ENCODE assay signal across 1 fruit fly cellular context in genomic region chr2L:19335052-19335451, dm6.
TF ChIP-seq lines count a peak whose summit lies in the region.

No protein-coding gene starts in this region.

TF ChIP-seq in whole organism, embryonic, 481 proteins besides CTCF, POLR2A, EP300 and RAD21 (continued from another document and continues in another):
- TF ChIP-seq Dek (tag; optimal IDR thresholded peaks at IDR 0.05; lab: Kevin White, UChicago) (no peak), CG1647 (GFP tag; optimal IDR thresholded peaks at IDR 0.05; lab: Kevin White, UChicago) (no peak), fd102C (GFP tag; optimal IDR thresholded peaks at IDR 0.05; lab: Kevin White, UChicago) (peak; percentile 70), Hand (GFP tag; optimal IDR thresholded peaks at IDR 0.05; lab: Kevin White, UChicago) (peak; percentile 44), Chrac-16 (GFP tag; optimal IDR thresholded peaks at IDR 0.05; lab: Kevin White, UChicago) (peak; percentile 65), Jarid2 (GFP tag; optimal IDR thresholded peaks at IDR 0.05; lab: Kevin White, UChicago) (no peak), CG11696 (GFP tag; IDR thresholded peaks at IDR 0.05; lab: Robert Waterston, UW) (no peak), CG10979 (tag; optimal IDR thresholded peaks at IDR 0.05; lab: Kevin White, UChicago) (peak; percentile 78), gem (tag; optimal IDR thresholded peaks at IDR 0.05; lab: Kevin White, UChicago) (peak; percentile 79), insv (GFP tag; optimal IDR thresholded peaks at IDR 0.05; lab: Kevin White, UChicago) (no peak), CG2202 (tag; optimal IDR thresholded peaks at IDR 0.05; lab: Kevin White, UChicago) (peak; percentile 47), yki (optimal IDR thresholded peaks at IDR 0.05; lab: Kevin White, UChicago) (no peak), CG30431 (GFP tag; optimal IDR thresholded peaks at IDR 0.05; lab: Kevin White, UChicago) (peak; percentile 47), Sox100B (GFP tag; optimal IDR thresholded peaks at IDR 0.05; lab: Kevin White, UChicago) (peak; percentile 52), Rfx (GFP tag; IDR thresholded peaks at IDR 0.05; lab: Robert Waterston, UW) (peak; percentile 44), CG7271 (tag; optimal IDR thresholded peaks at IDR 0.05; lab: Kevin White, UChicago) (peak; percentile 62), chinmo (GFP tag; IDR thresholded peaks at IDR 0.05; lab: Robert Waterston, UW; ENCODE audit: partially characterized antibody) (no peak), CG16813 (GFP tag; IDR thresholded peaks at IDR 0.05; lab: Robert Waterston, UW; ENCODE audit: partially characterized antibody) (no peak), grau (tag; optimal IDR thresholded peaks at IDR 0.05; lab: Kevin White, UChicago) (peak; percentile 67), CG32532 (GFP tag; IDR thresholded peaks at IDR 0.05; lab: Robert Waterston, UW) (peak; percentile 47), CG5245 (GFP tag; optimal IDR thresholded peaks at IDR 0.05; lab: Kevin White, UChicago) (peak; percentile 43), tll (GFP tag; optimal IDR thresholded peaks at IDR 0.05; lab: Kevin White, UChicago) (no peak), crol (GFP tag; IDR thresholded peaks at IDR 0.05; lab: Robert Waterston, UW) (no peak), bab2 (GFP tag; optimal IDR thresholded peaks at IDR 0.05; lab: Kevin White, UChicago) (peak; percentile 48), slou (GFP tag; optimal IDR thresholded peaks at IDR 0.05; lab: Kevin White, UChicago) (peak; percentile 22), bcd (GFP tag; optimal IDR thresholded peaks at IDR 0.05; lab: Kevin White, UChicago) (peak; percentile 30), CG10267 (tag; optimal IDR thresholded peaks at IDR 0.05; lab: Kevin White, UChicago) (peak; percentile 71), tap (tag; optimal IDR thresholded peaks at IDR 0.05; lab: Kevin White, UChicago) (peak; percentile 55), seq (GFP tag; IDR thresholded peaks at IDR 0.05; lab: Robert Waterston, UW) (0 out of 2 replicates have a peak, but pooled peaks have one; percentile 8), CG6791 (GFP tag; IDR thresholded peaks at IDR 0.05; lab: Robert Waterston, UW; ENCODE audit: partially characterized antibody) (no peak), h (optimal IDR thresholded peaks at IDR 0.05; lab: Kevin White, UChicago) (no peak), chif (GFP tag; optimal IDR thresholded peaks at IDR 0.05; lab: Kevin White, UChicago) (peak; percentile 2 to 70), CG4820 (GFP tag; optimal IDR thresholded peaks at IDR 0.05; lab: Kevin White, UChicago) (peak; percentile 48), ase (GFP tag; IDR thresholded peaks at IDR 0.05; lab: Robert Waterston, UW) (0 out of 3 replicates have a peak, but pooled peaks have one; percentile 43), vvl (GFP tag; IDR thresholded peaks at IDR 0.05; lab: Robert Waterston, UW) (peak; percentile 72), nmo (GFP tag; optimal IDR thresholded peaks at IDR 0.05; lab: Kevin White, UChicago) (peak; percentile 45), lilli (GFP tag; optimal IDR thresholded peaks at IDR 0.05; lab: Kevin White, UChicago) (peak; percentile 52), ara (GFP tag; IDR thresholded peaks at IDR 0.05; lab: Robert Waterston, UW) (peak; percentile 76), CG2678 (tag; optimal IDR thresholded peaks at IDR 0.05; lab: Kevin White, UChicago) (peak; percentile 71), lmd (GFP tag; IDR thresholded peaks at IDR 0.05; lab: Robert Waterston, UW) (peak; percentile 59), croc (GFP tag; conservative IDR thresholded peaks at IDR 0.05; lab: Robert Waterston, UW) (peak; percentile 35; the same call in 1 of the 3 replicates), klu (GFP tag; IDR thresholded peaks at IDR 0.05; lab: Robert Waterston, UW) (0 out of 2 replicates have a peak, but pooled peaks have one; percentile 27), sr (GFP tag; IDR thresholded peaks at IDR 0.05; lab: Robert Waterston, UW) (no peak), CHES-1-like (GFP tag; optimal IDR thresholded peaks at IDR 0.05; lab: Kevin White, UChicago) (peak; percentile 6), Rx (GFP tag; IDR thresholded peaks at IDR 0.05; lab: Robert Waterston, UW) (peak; percentile 36; the same call in 1 of the 2 replicates), Doc3 (GFP tag; IDR thresholded peaks at IDR 0.05; lab: Robert Waterston, UW; ENCODE audit: partially characterized antibody) (no peak), Hmr (GFP tag; optimal IDR thresholded peaks at IDR 0.05; lab: Kevin White, UChicago) (peak; percentile 69), CG31441 (GFP tag; IDR thresholded peaks at IDR 0.05; lab: Robert Waterston, UW) (peak; percentile 69), CG15696 (tag; optimal IDR thresholded peaks at IDR 0.05; lab: Kevin White, UChicago) (peak; percentile 77), CG6689 (GFP tag; IDR thresholded peaks at IDR 0.05; lab: Robert Waterston, UW) (peak; percentile 76), unpg (GFP tag; optimal IDR thresholded peaks at IDR 0.05; lab: Kevin White, UChicago) (peak; percentile 57), CG18619 (GFP tag; optimal IDR thresholded peaks at IDR 0.05; lab: Kevin White, UChicago) (peak; percentile 36), cwo (GFP tag; optimal IDR thresholded peaks at IDR 0.05; lab: Kevin White, UChicago) (peak; percentile 44), gcm (GFP tag; optimal IDR thresholded peaks at IDR 0.05; lab: Kevin White, UChicago) (peak; percentile 18), odd (GFP tag; optimal IDR thresholded peaks at IDR 0.05; lab: Kevin White, UChicago) (peak; percentile 31), Aef1 (GFP tag; IDR thresholded peaks at IDR 0.05; lab: Robert Waterston, UW) (peak; percentile 38; the same call in 2 of the 3 replicates), Pdp1 (GFP tag; optimal IDR thresholded peaks at IDR 0.05; lab: Kevin White, UChicago) (peak; percentile 32 to 48), her (GFP tag; optimal IDR thresholded peaks at IDR 0.05; lab: Kevin White, UChicago) (no peak), CG5180 (GFP tag; optimal IDR thresholded peaks at IDR 0.05; lab: Kevin White, UChicago) (peak; percentile 13), CG17802 (tag; optimal IDR thresholded peaks at IDR 0.05; lab: Kevin White, UChicago) (no peak), stc (GFP tag; IDR thresholded peaks at IDR 0.05; lab: Robert Waterston, UW) (peak; percentile 32; the same call in 1 of the 2 replicates), row (GFP tag; IDR thresholded peaks at IDR 0.05; lab: Robert Waterston, UW) (peak; percentile 70), exex (tag; optimal IDR thresholded peaks at IDR 0.05; lab: Kevin White, UChicago) (no peak), BEAF-32 (GFP tag; optimal IDR thresholded peaks at IDR 0.05; lab: Kevin White, UChicago) (no peak), CG12769 (tag; optimal IDR thresholded peaks at IDR 0.05; lab: Kevin White, UChicago) (no peak), sens-2 (GFP tag; IDR thresholded peaks at IDR 0.05; lab: Robert Waterston, UW) (no peak), H15 (GFP tag; IDR thresholded peaks at IDR 0.05; lab: Robert Waterston, UW) (peak; percentile 55; the same call in 2 of the 3 replicates), CG14014 (GFP tag; IDR thresholded peaks at IDR 0.05; lab: Robert Waterston, UW) (peak; percentile 40; the same call in 1 of the 2 replicates), CG12942 (GFP tag; optimal IDR thresholded peaks at IDR 0.05; lab: Kevin White, UChicago) (peak; percentile 34), pita (GFP tag; optimal IDR thresholded peaks at IDR 0.05; lab: Kevin White, UChicago) (no peak), caup (GFP tag; optimal IDR thresholded peaks at IDR 0.05; lab: Kevin White, UChicago; ENCODE audit: severe bottlenecking) (peak; percentile 37), HLH54F (GFP tag; optimal IDR thresholded peaks at IDR 0.05; lab: Kevin White, UChicago) (peak; percentile 25), fru (optimal IDR thresholded peaks at IDR 0.05; lab: Kevin White, UChicago) (no peak), Sox102F (GFP tag; optimal IDR thresholded peaks at IDR 0.05; lab: Kevin White, UChicago) (peak; percentile 57), vfl (GFP tag; optimal IDR thresholded peaks at IDR 0.05; lab: Kevin White, UChicago) (peak; percentile 2), kah (GFP tag; optimal IDR thresholded peaks at IDR 0.05; lab: Kevin White, UChicago) (no peak), MTF-1 (GFP tag; optimal IDR thresholded peaks at IDR 0.05; lab: Kevin White, UChicago; ENCODE audit: borderline replicate concordance) (peak; percentile 7), CG14667 (GFP tag; IDR thresholded peaks at IDR 0.05; lab: Robert Waterston, UW) (peak; percentile 47; the same call in 1 of the 2 replicates), Atf3 (GFP tag; optimal IDR thresholded peaks at IDR 0.05; lab: Kevin White, UChicago) (peak; percentile 26), Ravus (GFP tag; IDR thresholded peaks at IDR 0.05; lab: Robert Waterston, UW) (peak; percentile 43), E2f1 (GFP tag; IDR thresholded peaks at IDR 0.05; lab: Robert Waterston, UW) (peak; percentile 44), CG12155 (GFP tag; optimal IDR thresholded peaks at IDR 0.05; lab: Kevin White, UChicago) (peak; percentile 42), Opbp (GFP tag; IDR thresholded peaks at IDR 0.05; lab: Robert Waterston, UW; ENCODE audit: partially characterized antibody) (no peak), CG12659 (GFP tag; optimal IDR thresholded peaks at IDR 0.05; lab: Kevin White, UChicago) (peak; percentile 41), twi (tag; optimal IDR thresholded peaks at IDR 0.05; lab: Kevin White, UChicago) (peak; percentile 40), CG7963 (GFP tag; IDR thresholded peaks at IDR 0.05; lab: Robert Waterston, UW; ENCODE audit: partially characterized antibody) (no peak), fd3F (GFP tag; optimal IDR thresholded peaks at IDR 0.05; lab: Kevin White, UChicago) (no peak), D (optimal IDR thresholded peaks at IDR 0.05; lab: Kevin White, UChicago) (no peak), D (GFP tag; optimal IDR thresholded peaks at IDR 0.05; lab: Kevin White, UChicago) (peak; percentile 47), Hr3 (GFP tag; optimal IDR thresholded peaks at IDR 0.05; lab: Kevin White, UChicago) (peak; percentile 53), run (tag; optimal IDR thresholded peaks at IDR 0.05; lab: Kevin White, UChicago) (no peak), HLH3B (GFP tag; IDR thresholded peaks at IDR 0.05; lab: Robert Waterston, UW) (peak; percentile 62), CG14710 (tag; optimal IDR thresholded peaks at IDR 0.05; lab: Kevin White, UChicago) (peak; percentile 63), D19A (tag; optimal IDR thresholded peaks at IDR 0.05; lab: Kevin White, UChicago) (peak; percentile 57), CG2120 (GFP tag; optimal IDR thresholded peaks at IDR 0.05; lab: Kevin White, UChicago) (peak; percentile 54), pan (optimal IDR thresholded peaks at IDR 0.05; lab: Kevin White, UChicago) (no peak), pan (GFP tag; optimal IDR thresholded peaks at IDR 0.05 in 1 of 2, IDR thresholded peaks at IDR 0.05 in 1 of 2) (peak in 1 of 2 experiments; percentile 60), CG10959 (GFP tag; IDR thresholded peaks at IDR 0.05; lab: Robert Waterston, UW) (peak; percentile 33; the same call in 1 of the 2 replicates), CG8944 (GFP tag; optimal IDR thresholded peaks at IDR 0.05; lab: Kevin White, UChicago) (peak; percentile 34), tio (GFP tag; optimal IDR thresholded peaks at IDR 0.05; lab: Kevin White, UChicago) (peak; percentile 61), CG8388 (GFP tag; optimal IDR thresholded peaks at IDR 0.05; lab: Kevin White, UChicago) (peak; percentile 57), CG1024 (GFP tag; IDR thresholded peaks at IDR 0.05; lab: Robert Waterston, UW) (peak; percentile 43; the same call in 1 of the 2 replicates), Fer1 (GFP tag; optimal IDR thresholded peaks at IDR 0.05; lab: Kevin White, UChicago) (peak; percentile 66), CG4282 (GFP tag; optimal IDR thresholded peaks at IDR 0.05; lab: Kevin White, UChicago) (no peak), Abd-B (GFP tag; optimal IDR thresholded peaks at IDR 0.05; lab: Kevin White, UChicago) (peak; percentile 2), dmrt11E (tag; optimal IDR thresholded peaks at IDR 0.05; lab: Kevin White, UChicago) (peak; percentile 78), esg (GFP tag; conservative IDR thresholded peaks at IDR 0.05; lab: Robert Waterston, UW) (peak; percentile 55), Tbp (GFP tag; optimal IDR thresholded peaks at IDR 0.05; lab: Kevin White, UChicago) (no peak), zfh1 (GFP tag; IDR thresholded peaks at IDR 0.05; lab: Robert Waterston, UW) (peak; percentile 77), dysf (GFP tag; IDR thresholded peaks at IDR 0.05; lab: Robert Waterston, UW) (peak; percentile 58; the same call in 2 of the 3 replicates), tup (GFP tag; optimal IDR thresholded peaks at IDR 0.05; lab: Kevin White, UChicago) (no peak), E2f2 (GFP tag; IDR thresholded peaks at IDR 0.05; lab: Robert Waterston, UW) (peak; percentile 38; the same call in 1 of the 2 replicates), sens (GFP tag; lab: Kevin White, UChicago) (peak; percentile 88), Hmx (GFP tag; optimal IDR thresholded peaks at IDR 0.05; lab: Kevin White, UChicago) (no peak), CG3847 (GFP tag; IDR thresholded peaks at IDR 0.05; lab: Robert Waterston, UW) (0 out of 2 replicates have a peak, but pooled peaks have one; percentile 25), CG11723 (GFP tag; optimal IDR thresholded peaks at IDR 0.05; lab: Kevin White, UChicago) (peak; percentile 1), org-1 (GFP tag; optimal IDR thresholded peaks at IDR 0.05; lab: Kevin White, UChicago) (peak; percentile 38), chn (GFP tag; optimal IDR thresholded peaks at IDR 0.05; lab: Kevin White, UChicago) (peak; percentile 60), Atf-2 (GFP tag; optimal IDR thresholded peaks at IDR 0.05; lab: Kevin White, UChicago) (peak; percentile 15), Xrp1 (GFP tag; IDR thresholded peaks at IDR 0.05; lab: Robert Waterston, UW) (peak; percentile 82), PHDP (tag; optimal IDR thresholded peaks at IDR 0.05; lab: Kevin White, UChicago) (peak; percentile 53), so (GFP tag; IDR thresholded peaks at IDR 0.05; lab: Robert Waterston, UW) (0 out of 3 replicates have a peak, but pooled peaks have one; percentile 45), lbe (GFP tag; optimal IDR thresholded peaks at IDR 0.05; lab: Kevin White, UChicago) (no peak), CG12391 (tag; optimal IDR thresholded peaks at IDR 0.05; lab: Kevin White, UChicago) (peak; percentile 65), CG1832 (GFP tag; optimal IDR thresholded peaks at IDR 0.05; lab: Kevin White, UChicago) (no peak), Med (GFP tag; lab: Kevin White, UChicago) (peak; percentile 74), otp (GFP tag; IDR thresholded peaks at IDR 0.05; lab: Robert Waterston, UW) (no peak), corto (GFP tag; optimal IDR thresholded peaks at IDR 0.05; lab: Kevin White, UChicago) (no peak), ci (GFP tag; IDR thresholded peaks at IDR 0.05; lab: Robert Waterston, UW) (peak; percentile 52; the same call in 2 of the 3 replicates), CG2875 (GFP tag; optimal IDR thresholded peaks at IDR 0.05; lab: Kevin White, UChicago) (peak; percentile 7)
